Worm (Caenorhabditis elegans) whole organism, L4/young adult: ENCODE results near the gene nos-3.

Experiments used
- W03F9.2 ChIP-seq: fragments of 150-350 bp; optimal IDR thresholded peaks from 2 replicates; lab custom pipeline; 2014; ENCODE audit warnings: missing biosample characterization, missing genetic modification characterization
- dao-5 ChIP-seq: sonication (generic microtip); optimal IDR thresholded peaks from 2 replicates; lab custom pipeline; 2016; ENCODE audit warnings: missing genotype, missing genetic modification characterization, moderate library complexity, missing compliant biosample characterization
- him-1 ChIP-seq: sonication (generic microtip); optimal IDR thresholded peaks from 2 replicates; lab custom pipeline; 2016; ENCODE audit warnings: missing genotype, missing genetic modification reagents, missing genetic modification characterization, missing compliant biosample characterization

nos-3 gene

DNA sequence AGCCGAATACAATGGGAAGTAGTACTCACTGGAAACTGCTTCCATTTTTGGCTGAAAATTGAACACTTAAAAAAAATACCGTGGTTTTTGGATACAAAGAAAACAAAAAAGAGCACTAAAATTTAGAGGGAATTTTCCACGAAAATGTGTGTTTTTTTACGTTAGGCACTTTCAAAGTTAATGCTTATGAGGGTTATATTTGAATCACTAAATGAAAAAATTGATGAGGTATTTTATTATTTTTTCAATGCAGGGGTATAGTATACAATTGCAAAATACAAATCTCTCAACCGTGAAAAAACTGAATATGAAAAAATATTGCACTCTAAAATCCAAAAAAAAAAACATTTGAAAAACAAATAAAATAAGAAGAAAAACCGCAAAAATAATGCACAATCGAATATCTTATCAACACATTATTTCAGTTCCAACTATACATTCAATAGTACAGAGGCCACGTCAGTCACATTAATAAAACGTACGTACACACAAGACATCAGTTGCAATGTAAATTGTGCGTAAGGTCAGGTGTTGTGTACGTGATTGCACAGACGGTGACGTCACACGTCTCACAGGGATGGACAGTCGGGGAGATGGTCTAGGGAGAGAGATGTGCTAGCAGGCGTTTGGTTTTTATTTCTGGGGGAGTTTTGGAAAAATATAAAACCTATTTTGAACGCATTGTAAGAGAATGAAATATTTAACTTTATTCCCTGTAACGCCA is 23.8 kb downstream of the nos-3 start, which contains the start of gene aqp-10:
aqp-10 (minus strand) TSS at position 51 of the 724 bp plus-strand sequence.
- TF ChIP-seq him-1 (tag; lab: Kevin White, UChicago) (no peak), dao-5 (no peak), W03F9.2 (tag; lab: Kevin White, UChicago) (peak; percentile 53)

DNA sequence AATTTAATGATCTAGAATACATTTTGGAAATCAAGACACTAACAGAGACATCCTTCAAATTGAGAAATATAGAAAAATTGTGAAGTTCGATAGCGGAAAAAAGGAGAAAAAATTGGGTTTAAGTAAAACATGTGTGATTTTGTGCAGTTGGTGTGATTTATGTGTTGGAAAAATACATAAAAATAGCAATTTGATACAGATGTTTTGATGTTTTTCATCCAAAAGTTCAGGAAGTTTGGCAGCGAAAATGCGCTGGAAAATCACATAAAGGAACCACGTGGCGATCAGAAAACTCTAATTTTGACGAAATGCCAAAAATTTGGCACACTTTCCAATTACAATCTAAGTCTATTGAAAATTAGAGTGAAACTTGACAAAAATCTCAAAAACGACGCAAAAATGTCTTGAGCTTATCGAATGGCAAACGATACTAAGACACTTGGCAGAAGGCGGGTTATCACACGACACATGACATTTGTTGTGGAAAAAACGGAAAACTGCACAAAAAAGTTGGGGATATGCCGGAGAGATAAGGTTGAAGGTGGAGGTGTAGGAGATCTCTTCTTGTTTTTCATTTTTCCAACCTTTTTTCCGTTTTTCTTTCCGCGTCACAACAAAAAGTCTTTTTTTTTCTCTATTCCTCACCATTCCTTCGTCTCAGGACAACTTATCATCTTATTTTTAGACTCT is 27.9 kb downstream of the nos-3 start, which contains the start of gene ZK1321.4:
ZK1321.4 (minus strand) TSS at position 51 of the 690 bp plus-strand sequence.
- TF ChIP-seq him-1 (tag; lab: Kevin White, UChicago) (no peak), W03F9.2 (tag; lab: Kevin White, UChicago) (no peak), dao-5 (no peak)

DNA sequence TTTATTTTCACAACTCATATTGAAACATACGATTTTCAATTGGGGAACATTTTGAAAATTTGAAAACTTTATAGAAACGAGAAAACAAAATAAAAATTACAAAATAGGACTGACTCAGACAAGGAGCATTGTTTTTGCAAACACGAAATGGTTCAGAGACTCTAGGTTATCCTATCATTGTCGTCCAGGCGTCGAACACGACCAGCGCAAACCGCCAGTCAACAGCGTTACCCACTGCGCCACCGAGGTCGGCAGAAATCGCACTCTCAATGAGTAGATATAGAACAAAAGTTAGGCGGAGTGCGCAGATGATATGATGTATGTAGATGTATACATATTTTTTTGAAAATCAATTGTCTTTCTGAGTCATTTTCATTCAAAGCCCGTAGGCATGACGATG is 28.5 kb downstream of the nos-3 start:
- TF ChIP-seq him-1 (tag; lab: Kevin White, UChicago) (peak; percentile 32), dao-5 (peak; percentile 6), W03F9.2 (tag; lab: Kevin White, UChicago) (peak; percentile 54)

- TF ChIP-seq him-1 (tag; lab: Kevin White, UChicago) (no peak), dao-5 (no peak), W03F9.2 (tag; lab: Kevin White, UChicago) (no peak)
These were observed 29.7 kb downstream of the nos-3 start, which contains the start of gene T10B9.9 for ce11 chrII:9775790-9776189. Gene T10B9.9, minus strand, starts transcription at chrII:9775890.

ce11 chrII:9778495-9778894 is 32.4 kb downstream of the nos-3 start:
- TF ChIP-seq him-1 (tag; lab: Kevin White, UChicago) = no peak
- no peak for TF ChIP-seq dao-5
- no peak for TF ChIP-seq W03F9.2 (tag; lab: Kevin White, UChicago)

DNA sequence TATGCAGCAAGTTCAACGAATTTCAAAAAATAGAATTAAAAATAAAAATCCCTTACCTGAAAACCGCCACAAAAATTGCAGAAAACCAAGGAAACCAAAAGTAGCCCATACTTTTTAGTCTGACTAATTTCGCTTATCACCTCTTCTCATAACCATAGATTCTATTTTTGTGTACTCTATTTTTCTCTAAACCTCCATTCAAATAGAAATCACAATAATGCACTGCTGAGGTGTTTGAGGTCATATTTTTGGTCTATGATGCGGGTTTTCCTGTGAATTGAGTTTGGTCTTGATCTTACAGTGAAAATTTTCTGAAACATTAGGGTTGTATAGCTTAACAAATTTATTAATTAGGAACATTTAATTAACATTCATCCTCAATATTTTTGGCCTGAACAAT is 35.7 kb downstream of the nos-3 start, which contains the start of gene cyp-13A1:
cyp-13A1 (minus strand) TSS at position 156 of the 400 bp plus-strand sequence.
- TF ChIP-seq him-1 (tag; lab: Kevin White, UChicago) = no peak
- no peak for TF ChIP-seq dao-5
- TF ChIP-seq W03F9.2 (tag; lab: Kevin White, UChicago) = no peak

- TF ChIP-seq him-1 (tag; lab: Kevin White, UChicago) = no peak
- no peak for TF ChIP-seq W03F9.2 (tag; lab: Kevin White, UChicago)
- no peak for TF ChIP-seq dao-5
These were observed 36.2 kb downstream of the nos-3 start, which contains the start of gene T10B9.14 for ce11 chrII:9782337-9782736. Gene T10B9.14, minus strand, starts transcription at chrII:9782437.

- TF ChIP-seq dao-5 = no peak
- TF ChIP-seq W03F9.2 (tag; lab: Kevin White, UChicago) = no peak
- no peak for TF ChIP-seq him-1 (tag; lab: Kevin White, UChicago)
These were observed 40.1 kb downstream of the nos-3 start for ce11 chrII:9786215-9786614.

DNA sequence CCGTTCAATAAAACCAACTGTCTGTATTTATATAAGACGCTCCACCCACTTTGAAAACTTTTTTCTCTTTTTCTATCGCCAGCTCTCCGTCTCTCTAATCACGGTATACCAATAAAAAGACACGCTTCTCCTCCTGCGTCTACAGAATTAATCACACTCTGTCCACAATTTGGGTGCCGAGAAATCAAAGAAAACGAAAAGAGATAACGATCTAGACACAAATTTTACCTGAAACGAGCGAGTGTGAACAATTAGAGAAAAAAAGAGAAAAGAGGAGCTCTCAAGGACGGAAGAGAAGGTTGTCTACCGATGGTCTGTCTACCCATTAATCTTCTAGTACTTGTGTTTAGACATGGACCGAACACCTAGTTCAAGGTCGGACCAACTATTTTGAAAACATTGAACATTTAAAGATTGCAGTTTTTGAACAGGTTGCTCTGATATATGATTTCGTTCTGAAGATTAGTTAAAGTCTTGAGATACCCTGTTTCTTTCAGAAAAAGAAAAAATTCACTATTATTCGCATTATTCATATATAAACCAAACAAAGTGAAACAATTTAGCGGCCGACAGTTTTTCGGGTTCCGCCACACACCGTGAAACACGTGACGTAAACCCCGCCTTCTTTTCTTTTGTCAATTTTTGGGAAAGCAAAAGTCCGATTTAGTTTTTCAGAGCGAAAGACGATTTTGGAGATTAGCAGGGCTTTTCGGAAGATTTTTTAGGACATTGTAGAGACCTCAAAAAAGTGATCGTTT is 41.5 kb downstream of the nos-3 start, which contains the start of gene cyp-13A2:
cyp-13A2 (minus strand) TSS at position 235 of the 758 bp plus-strand sequence.
- TF ChIP-seq W03F9.2 (tag; lab: Kevin White, UChicago) (no peak), dao-5 (no peak), him-1 (tag; lab: Kevin White, UChicago) (no peak)

- TF ChIP-seq dao-5 = no peak
- TF ChIP-seq him-1 (tag; lab: Kevin White, UChicago) = no peak
- no peak for TF ChIP-seq W03F9.2 (tag; lab: Kevin White, UChicago)
These were observed 45.1 kb downstream of the nos-3 start for ce11 chrII:9791185-9791584.

DNA sequence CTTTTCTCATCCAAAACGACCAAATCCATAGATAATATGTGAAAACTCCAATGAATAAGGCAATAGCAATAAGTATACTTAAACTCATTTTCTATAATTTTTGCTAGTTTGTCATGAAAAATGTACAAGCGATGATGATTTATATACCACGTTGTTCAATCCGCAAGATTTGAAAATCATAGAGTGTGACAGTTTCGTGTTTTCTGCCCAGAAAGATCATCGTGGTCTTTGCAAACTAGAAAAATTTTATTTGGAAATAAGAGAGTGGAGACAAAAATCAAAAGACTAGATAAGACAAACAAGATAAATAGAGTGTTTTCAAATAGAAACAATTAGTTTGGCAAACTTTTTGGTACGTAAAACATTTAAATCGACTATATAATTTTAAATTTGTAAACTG is 47.1 kb downstream of the nos-3 start, which contains the start of gene cyp-13A3:
cyp-13A3 (minus strand) TSS at position 101 of the 400 bp plus-strand sequence.
- TF ChIP-seq W03F9.2 (tag; lab: Kevin White, UChicago) (no peak), dao-5 (no peak), him-1 (tag; lab: Kevin White, UChicago) (no peak)

- no peak for TF ChIP-seq W03F9.2 (tag; lab: Kevin White, UChicago)
- TF ChIP-seq him-1 (tag; lab: Kevin White, UChicago) = no peak
- TF ChIP-seq dao-5 = no peak
These were observed 51.5 kb downstream of the nos-3 start, which contains the start of gene cyp-13A4 for ce11 chrII:9797664-9798063. Gene cyp-13A4, minus strand, starts transcription at chrII:9797740.
